Worm (Caenorhabditis elegans) whole organism, L3 larva: ENCODE measurements around the gene srxa-9.

ENCODE experiments used
- ZK546.5 ChIP-seq: sonication (generic microtip); optimal IDR thresholded peaks from 2 replicates; lab custom pipeline; 2017; ENCODE audit warnings: missing biosample characterization, missing genetic modification characterization
- ama-1 ChIP-seq: fragments of 150-350 bp; optimal IDR thresholded peaks from 2 replicates; lab custom pipeline; 2018
- egl-5 ChIP-seq: fragments of 150-350 bp; optimal IDR thresholded peaks from 2 replicates; lab custom pipeline; 2017; ENCODE audit warnings: missing biosample characterization, missing genetic modification reagents, missing genetic modification characterization, inconsistent platforms
- lin-39 ChIP-seq: fragments of 150-350 bp; optimal IDR thresholded peaks from 2 replicates; lab custom pipeline; 2018; ENCODE audit warnings: missing biosample characterization, missing genetic modification reagents, missing genetic modification characterization
- mdl-1 ChIP-seq: fragments of 150-350 bp; optimal IDR thresholded peaks from 2 replicates; lab custom pipeline; 2014; ENCODE audit warnings: missing biosample characterization, missing genetic modification characterization
- nhr-11 ChIP-seq: fragments of 150-350 bp; optimal IDR thresholded peaks from 2 replicates; lab custom pipeline; 2014; ENCODE audit warnings: missing biosample characterization, missing genetic modification characterization
- nhr-237 ChIP-seq: fragments of 150-350 bp; optimal IDR thresholded peaks from 2 replicates; lab custom pipeline; 2014; ENCODE audit warnings: missing biosample characterization, missing genetic modification characterization
- nhr-25 ChIP-seq: sonication (generic microtip); optimal IDR thresholded peaks from 2 replicates; lab custom pipeline; 2017; ENCODE audit warnings: missing biosample characterization, missing genetic modification characterization
- nhr-28 ChIP-seq: fragments of 150-350 bp; optimal IDR thresholded peaks from 2 replicates; lab custom pipeline; 2014; ENCODE audit warnings: missing biosample characterization, missing genetic modification characterization
- pqm-1 ChIP-seq: fragments of 150-350 bp; optimal IDR thresholded peaks from 2 replicates; lab custom pipeline; 2017; ENCODE audit warnings: missing biosample characterization, missing genetic modification characterization, inconsistent platforms
- skn-1 ChIP-seq: fragments of 150-350 bp; optimal IDR thresholded peaks from 2 replicates; lab custom pipeline; 2014; ENCODE audit warnings: missing biosample characterization, missing genetic modification characterization
- unc-62 ChIP-seq: fragments of 150-350 bp; sonication (generic microtip); optimal IDR thresholded peaks from 4 replicates; lab custom pipeline; 2014; ENCODE audit warnings: missing biosample characterization, missing genetic modification reagents, missing genetic modification characterization

- TF ChIP-seq mdl-1 (tag; lab: Kevin White, UChicago) (no peak), ama-1 (lab: Kevin White, UChicago) (no peak), pqm-1 (tag; lab: Kevin White, UChicago) (no peak), egl-5 (tag; lab: Kevin White, UChicago) (no peak), nhr-25 (tag; lab: Kevin White, UChicago) (no peak), ZK546.5 (no peak), nhr-28 (no peak), nhr-11 (tag; lab: Kevin White, UChicago) (no peak), lin-39 (tag; lab: Kevin White, UChicago) (no peak), unc-62 (GFP tag; lab: Kevin White, UChicago) (no peak), nhr-237 (tag; lab: Kevin White, UChicago) (no peak), skn-1 (tag; lab: Kevin White, UChicago) (no peak)
Measured at ce11 chrX:15768532-15768931, 21.7 kb downstream of the srxa-9 start.
